Worm (Caenorhabditis elegans) whole organism, young adult: Measurements from ENCODE around the gene M106.8.

ENCODE experiments used
- attf-3 ChIP-seq: fragments of 200-800 bp; sonication (Bioruptor generic); conservative IDR thresholded peaks from 2 replicates; pipeline ENCODE4 v1.3.6; 2022; ENCODE audit warnings: missing genetic modification reagents, missing genetic modification characterization, missing compliant biosample characterization
- dox-1 ChIP-seq: fragments of 200-800 bp; sonication (Bioruptor generic); IDR thresholded peaks from 2 replicates; pipeline ENCODE4 v1.3.6; 2022; ENCODE audit warnings: missing genetic modification reagents, missing genetic modification characterization, missing compliant biosample characterization
- dpl-1 ChIP-seq: fragments of 150-350 bp; optimal IDR thresholded peaks from 2 replicates; lab custom pipeline; 2014; ENCODE audit warnings: missing biosample characterization, missing genetic modification reagents, missing genetic modification characterization
- fkh-3 ChIP-seq: sonication (generic microtip); optimal IDR thresholded peaks from 2 replicates; lab custom pipeline; 2016; ENCODE audit warnings: mild to moderate bottlenecking, missing genetic modification characterization, missing compliant biosample characterization
- pha-4 ChIP-seq: fragments of 150-350 bp; sonication (generic microtip); optimal IDR thresholded peaks from 2 replicates; lab custom pipeline; 2014; ENCODE audit warnings: missing biosample characterization, missing genetic modification reagents, missing genetic modification characterization
- snpc-3.4 ChIP-seq: sonication (generic microtip); optimal IDR thresholded peaks from 2 replicates; lab custom pipeline; 2017; ENCODE audit warnings: missing genetic modification characterization, mild to moderate bottlenecking, missing compliant biosample characterization, antibody characterized with exemption, moderate library complexity, missing genotype, missing genetic modification reagents

DNA sequence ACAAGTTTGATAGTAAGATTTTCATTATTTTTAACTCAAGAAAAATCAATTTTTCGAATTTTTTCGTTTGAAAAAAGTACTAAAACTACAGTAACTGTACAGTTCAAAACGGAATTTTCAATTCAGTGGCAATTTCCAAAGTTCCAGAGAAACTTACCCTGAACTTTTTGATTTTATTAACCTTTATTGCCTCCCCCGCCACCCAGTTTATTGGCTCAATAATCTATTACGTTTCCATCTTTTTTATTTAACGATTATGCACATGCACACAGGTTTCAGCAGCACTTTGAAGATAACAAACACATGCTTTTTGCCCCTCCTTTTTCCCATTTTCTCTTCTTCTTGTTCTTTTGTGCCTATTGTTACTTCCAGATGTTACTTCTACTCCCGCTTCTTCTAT is 37.2 kb upstream of the M106.8 start, which contains the start of gene lurp-1:
- TF ChIP-seq dox-1 (GFP tag; lab: Robert Waterston, UW), result no peak
- no peak for TF ChIP-seq dpl-1
- TF ChIP-seq attf-3 (GFP tag; lab: Robert Waterston, UW), result no peak
- no peak for TF ChIP-seq pha-4 (tag; lab: Kevin White, UChicago)
- no peak for TF ChIP-seq snpc-3.4 (tag; lab: Kevin White, UChicago)
- TF ChIP-seq fkh-3 (tag; lab: Kevin White, UChicago), result no peak
